Worm (Caenorhabditis elegans) whole organism, L4 larva: ENCODE measurements around the gene srab-20.
A peak's percentile ranks its signal among the peaks of the same experiment; 100 is the strongest.

Experiments used
- F44E2.7 ChIP-seq: fragments of 200-800 bp; sonication (Bioruptor generic); IDR thresholded peaks from 2 replicates; pipeline ENCODE4 v2.1.2; 2022; ENCODE audit warnings: missing genetic modification characterization, missing compliant biosample characterization
- T26A8.4 ChIP-seq: fragments of 200-800 bp; sonication (Bioruptor generic); IDR thresholded peaks from 2 replicates; pipeline ENCODE4 v1.3.6; 2022; ENCODE audit warnings: missing genetic modification characterization, missing compliant biosample characterization
- aha-1 ChIP-seq: fragments of 150-350 bp; peaks from one replicate; lab custom pipeline; 2014; ENCODE audit warnings: missing biosample characterization, missing genetic modification characterization
- arid-1 ChIP-seq: fragments of 200-800 bp; sonication (Bioruptor generic); conservative IDR thresholded peaks from 2 replicates; pipeline ENCODE4 v1.3.6; 2022; ENCODE audit warnings: missing genetic modification reagents, missing genetic modification characterization, missing compliant biosample characterization
- attf-4 ChIP-seq: sonication (generic microtip); optimal IDR thresholded peaks from 3 replicates; lab custom pipeline; 2017; ENCODE audit warnings: missing biosample characterization, missing genetic modification characterization
- ceh-20 ChIP-seq: fragments of 200-800 bp; sonication (Bioruptor generic); IDR thresholded peaks from 2 replicates; pipeline ENCODE4 v1.3.6; 2022; ENCODE audit warnings: missing genetic modification reagents, missing genetic modification characterization, missing compliant biosample characterization
- ceh-32 ChIP-seq: sonication (generic microtip); optimal IDR thresholded peaks from 2 replicates; lab custom pipeline; 2016; ENCODE audit warnings: mild to moderate bottlenecking, missing genetic modification characterization, missing compliant biosample characterization; ENCODE audit not compliant: poor library complexity
- ceh-62 ChIP-seq: sonication (generic microtip); optimal IDR thresholded peaks from 2 replicates; lab custom pipeline; 2017; ENCODE audit warnings: missing biosample characterization, missing genetic modification characterization
- ctbp-1 ChIP-seq: fragments of 200-800 bp; sonication (Bioruptor generic); IDR thresholded peaks from 2 replicates; pipeline ENCODE4 v1.3.6; 2022; ENCODE audit warnings: missing genetic modification reagents, missing genetic modification characterization, missing compliant biosample characterization
- daf-12 ChIP-seq: fragments of 150-350 bp; optimal IDR thresholded peaks from 2 replicates; lab custom pipeline; 2014; ENCODE audit warnings: missing biosample characterization, missing genetic modification reagents, missing genetic modification characterization
- daf-16 ChIP-seq, 3 experiments: sonication (generic microtip); optimal IDR thresholded peaks; 2 replicates each; lab custom pipeline; 2016 to 2017; ENCODE audit warnings: missing genetic modification characterization in 3 of 3, missing genetic modification reagents in 3 of 3, mild to moderate bottlenecking in 2 of 3, missing compliant biosample characterization in 2 of 3, missing biosample characterization in 1 of 3, moderate library complexity in 1 of 3
- dmd-6 ChIP-seq: fragments of 200-800 bp; sonication (Bioruptor generic); IDR thresholded peaks from 2 replicates; pipeline ENCODE4 v1.3.6; 2022; ENCODE audit warnings: missing genetic modification reagents, missing genetic modification characterization, missing compliant biosample characterization
- duxl-1 ChIP-seq: sonication (generic microtip); optimal IDR thresholded peaks from 2 replicates; lab custom pipeline; 2016; ENCODE audit warnings: mild to moderate bottlenecking, missing genetic modification characterization, moderate library complexity, missing compliant biosample characterization; ENCODE audit not compliant: poor library complexity
- dve-1 ChIP-seq: sonication (generic microtip); optimal IDR thresholded peaks from 2 replicates; lab custom pipeline; 2017; ENCODE audit warnings: antibody characterized with exemption, mild to moderate bottlenecking, missing genetic modification characterization, missing compliant biosample characterization; ENCODE audit not compliant: insufficient read depth
- hlh-11 ChIP-seq: fragments of 200-800 bp; sonication (Bioruptor generic); optimal IDR thresholded peaks from 2 replicates; lab custom pipeline; 2018; ENCODE audit warnings: mild to moderate bottlenecking, missing genetic modification characterization, missing compliant biosample characterization
- hlh-30 ChIP-seq: sonication (generic microtip); optimal IDR thresholded peaks from 2 replicates; lab custom pipeline; 2017; ENCODE audit warnings: antibody characterized with exemption, mild to moderate bottlenecking, missing genetic modification characterization, missing compliant biosample characterization; ENCODE audit not compliant: insufficient read depth
- hmg-1.1 ChIP-seq: fragments of 200-800 bp; sonication (Bioruptor generic); IDR thresholded peaks from 2 replicates; pipeline ENCODE4 v1.3.6; 2022; ENCODE audit warnings: missing genetic modification reagents, missing genetic modification characterization, missing compliant biosample characterization
- lin-1 ChIP-seq: fragments of 200-800 bp; sonication (Bioruptor generic); IDR thresholded peaks from 2 replicates; pipeline ENCODE4 v1.3.6; 2022; ENCODE audit warnings: missing genetic modification reagents, missing genetic modification characterization, missing compliant biosample characterization
- lin-29 ChIP-seq: fragments of 200-800 bp; sonication (Bioruptor generic); IDR thresholded peaks from 2 replicates; pipeline ENCODE4 v1.3.6; 2022; ENCODE audit warnings: missing genetic modification reagents, missing genetic modification characterization, missing compliant biosample characterization
- lin-39 ChIP-seq: fragments of 150-350 bp; optimal IDR thresholded peaks from 2 replicates; lab custom pipeline; 2014; ENCODE audit warnings: missing biosample characterization, missing genetic modification reagents, missing genetic modification characterization
- lir-3 ChIP-seq: sonication (generic microtip); optimal IDR thresholded peaks from 2 replicates; lab custom pipeline; 2016; ENCODE audit warnings: mild to moderate bottlenecking, missing genetic modification characterization, missing compliant biosample characterization
- mdl-1 ChIP-seq, 2 experiments: fragments of 150-350 bp in 1 of 2; sonication (generic microtip) in 1 of 2; optimal IDR thresholded peaks; 2 replicates each; lab custom pipeline; 2014 to 2017; ENCODE audit warnings: missing biosample characterization in 2 of 2, missing genetic modification characterization in 2 of 2
- mdt-29 ChIP-seq: fragments of 200-800 bp; sonication (Bioruptor generic); IDR thresholded peaks from 2 replicates; pipeline ENCODE4 v1.3.6; 2022; ENCODE audit warnings: missing genetic modification reagents, missing genetic modification characterization, missing compliant biosample characterization
- mep-1 ChIP-seq: fragments of 150-350 bp; sonication (generic microtip); optimal IDR thresholded peaks from 3 replicates; lab custom pipeline; 2014; ENCODE audit warnings: missing biosample characterization, missing genetic modification characterization
- mes-2 ChIP-seq: sonication (generic microtip); optimal IDR thresholded peaks from 2 replicates; lab custom pipeline; 2016; ENCODE audit warnings: missing genotype, mild to moderate bottlenecking, missing genetic modification characterization, missing compliant biosample characterization; ENCODE audit not compliant: poor library complexity, severe bottlenecking
- mxl-3 ChIP-seq: fragments of 200-800 bp; sonication (Bioruptor generic); optimal IDR thresholded peaks from 2 replicates; lab custom pipeline; 2018; ENCODE audit warnings: mild to moderate bottlenecking, missing genetic modification characterization, missing compliant biosample characterization
- nhr-10 ChIP-seq: fragments of 150-350 bp; optimal IDR thresholded peaks from 2 replicates; lab custom pipeline; 2014; ENCODE audit warnings: missing biosample characterization, missing genetic modification characterization
- nhr-11 ChIP-seq: fragments of 150-350 bp; optimal IDR thresholded peaks from 2 replicates; lab custom pipeline; 2014; ENCODE audit warnings: missing biosample characterization, missing genetic modification characterization
- nhr-25 ChIP-seq: sonication (generic microtip); optimal IDR thresholded peaks from 2 replicates; lab custom pipeline; 2017; ENCODE audit warnings: missing genetic modification characterization, mild to moderate bottlenecking, missing compliant biosample characterization, antibody characterized with exemption, moderate library complexity, borderline replicate concordance; ENCODE audit not compliant: insufficient read depth
- nhr-28 ChIP-seq: fragments of 150-350 bp; optimal IDR thresholded peaks from 2 replicates; lab custom pipeline; 2014; ENCODE audit warnings: missing biosample characterization, missing genetic modification characterization
- nhr-41 ChIP-seq: fragments of 200-800 bp; sonication (Bioruptor generic); IDR thresholded peaks from 2 replicates; pipeline ENCODE4 v1.3.6; 2022; ENCODE audit warnings: missing genetic modification reagents, missing genetic modification characterization, missing compliant biosample characterization
- nhr-48 ChIP-seq: sonication (generic microtip); optimal IDR thresholded peaks from 2 replicates; lab custom pipeline; 2016; ENCODE audit warnings: mild to moderate bottlenecking, missing genetic modification characterization, missing compliant biosample characterization
- nhr-6 ChIP-seq: fragments of 150-350 bp; optimal IDR thresholded peaks from 2 replicates; lab custom pipeline; 2014; ENCODE audit warnings: missing biosample characterization, missing genetic modification characterization
- nhr-77 ChIP-seq: fragments of 150-350 bp; optimal IDR thresholded peaks from 2 replicates; lab custom pipeline; 2014; ENCODE audit warnings: missing biosample characterization, missing genetic modification characterization
- pha-4 ChIP-seq, 2 experiments: fragments of 150-350 bp in 1 of 2; fragments of 200-800 bp in 1 of 2; sonication (Bioruptor generic) in 1 of 2; IDR thresholded peaks in 1 of 2; optimal IDR thresholded peaks in 1 of 2; 2 replicates each; pipeline versions ENCODE4 v1.3.6 to Lab custom; 2014 to 2022; ENCODE audit warnings: missing genetic modification characterization in 2 of 2, missing genetic modification reagents in 2 of 2, missing biosample characterization in 1 of 2, missing compliant biosample characterization in 1 of 2
- php-3 ChIP-seq: fragments of 200-800 bp; sonication (Bioruptor generic); IDR thresholded peaks from 2 replicates; pipeline ENCODE4 v1.3.6; 2022; ENCODE audit warnings: missing genetic modification reagents, missing genetic modification characterization, missing compliant biosample characterization
- pqm-1 ChIP-seq: sonication (generic microtip); optimal IDR thresholded peaks from 2 replicates; lab custom pipeline; 2017; ENCODE audit warnings: missing biosample characterization, missing genetic modification characterization
- sdz-12 ChIP-seq: fragments of 200-800 bp; sonication (Bioruptor generic); optimal IDR thresholded peaks from 2 replicates; lab custom pipeline; 2018; ENCODE audit warnings: mild to moderate bottlenecking, missing genetic modification characterization, missing compliant biosample characterization
- set-16 ChIP-seq: fragments of 200-800 bp; sonication (Bioruptor generic); IDR thresholded peaks from 2 replicates; pipeline ENCODE4 v1.3.6; 2022; ENCODE audit warnings: missing genetic modification reagents, missing genetic modification characterization, missing compliant biosample characterization
- skn-1 ChIP-seq: fragments of 150-350 bp; optimal IDR thresholded peaks from 2 replicates; lab custom pipeline; 2014; ENCODE audit warnings: missing biosample characterization, missing genetic modification characterization
- spr-1 ChIP-seq: sonication (generic microtip); optimal IDR thresholded peaks from 2 replicates; lab custom pipeline; 2016; ENCODE audit warnings: mild to moderate bottlenecking, missing genetic modification characterization, missing compliant biosample characterization
- unc-130 ChIP-seq: sonication (generic microtip); optimal IDR thresholded peaks from 2 replicates; lab custom pipeline; 2016; ENCODE audit warnings: missing genetic modification reagents, missing genetic modification characterization, missing compliant biosample characterization
- unc-39 ChIP-seq: sonication (generic microtip); optimal IDR thresholded peaks from 2 replicates; lab custom pipeline; 2017; ENCODE audit warnings: missing biosample characterization, missing genetic modification characterization
- zfp-2 ChIP-seq: sonication (generic microtip); optimal IDR thresholded peaks from 2 replicates; lab custom pipeline; 2016; ENCODE audit warnings: mild to moderate bottlenecking, missing genetic modification characterization, missing compliant biosample characterization

Gene srab-20

ce11 chrV:3428697-3429096, at the start of gene srab-20:
srab-20 (plus strand) TSS chrV:3428997.
- no peak for TF ChIP-seq zfp-2 (tag; lab: Kevin White, UChicago)
- TF ChIP-seq nhr-11 (tag; lab: Kevin White, UChicago): no peak
- no peak for TF ChIP-seq ceh-32 (tag; lab: Kevin White, UChicago)
- no peak for TF ChIP-seq ceh-62 (tag; lab: Kevin White, UChicago)
- no peak for TF ChIP-seq lin-29 (GFP tag; lab: Robert Waterston, UW)
- no peak for TF ChIP-seq mes-2
- TF ChIP-seq daf-12: no peak
- TF ChIP-seq mdt-29: no peak
- no peak for TF ChIP-seq set-16 (GFP tag; lab: Robert Waterston, UW)
- TF ChIP-seq unc-130 (GFP tag; lab: Kevin White, UChicago): no peak
- TF ChIP-seq nhr-25 (tag; lab: Kevin White, UChicago): no peak
- TF ChIP-seq arid-1: no peak
- no peak for TF ChIP-seq sdz-12 (GFP tag; lab: Kevin White, UChicago)
- TF ChIP-seq, all 104 proteins: peak for 0

DNA sequence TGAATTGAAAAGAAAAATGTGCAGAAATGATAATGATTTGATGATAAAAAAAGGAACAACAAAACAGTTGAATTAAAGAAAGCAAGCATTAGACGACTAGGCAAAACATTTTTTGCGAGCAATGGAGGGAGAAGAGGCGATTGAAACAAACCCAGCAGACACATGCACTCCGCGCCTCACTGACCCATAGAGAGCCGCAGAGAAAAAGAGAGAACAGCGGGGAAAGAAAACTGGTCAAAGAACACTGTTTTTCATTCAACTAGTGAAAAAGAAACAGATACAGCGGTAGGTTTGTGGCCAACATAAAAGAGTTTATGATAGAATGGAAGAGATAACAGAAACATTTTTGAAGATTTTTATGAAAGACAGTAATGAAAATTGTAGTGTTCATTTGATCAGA, 40.5 kb upstream of the srab-20 start:
- TF ChIP-seq hmg-1.1 (GFP tag; lab: Robert Waterston, UW) (peak; percentile 42; the same call in 1 of the 2 replicates), dmd-6 (GFP tag; lab: Robert Waterston, UW) (peak; percentile 81), T26A8.4 (GFP tag; lab: Robert Waterston, UW) (no peak), ceh-62 (tag; lab: Kevin White, UChicago) (no peak), php-3 (GFP tag; lab: Robert Waterston, UW) (0 out of 2 replicates have a peak, but pooled peaks have one; percentile 42), ctbp-1 (no peak), spr-1 (no peak), unc-39 (tag; lab: Kevin White, UChicago) (no peak), lir-3 (tag; lab: Kevin White, UChicago) (no peak), nhr-77 (tag; lab: Kevin White, UChicago) (peak; percentile 54), duxl-1 (tag; lab: Kevin White, UChicago) (peak; percentile 21), dve-1 (no peak), mxl-3 (GFP tag; lab: Kevin White, UChicago) (peak; percentile 59), daf-16 (GFP tag; optimal IDR thresholded peaks at IDR 0.05; lab: Kevin White, UChicago) (peak in 1 of 2 experiments; percentile 36), daf-16 (tag; optimal IDR thresholded peaks at IDR 0.05; lab: Kevin White, UChicago) (peak; percentile 63), ceh-32 (tag; lab: Kevin White, UChicago) (no peak), lin-39 (tag; lab: Kevin White, UChicago) (no peak), nhr-10 (tag; lab: Kevin White, UChicago) (no peak), pqm-1 (peak; percentile 1), nhr-28 (tag; lab: Kevin White, UChicago) (peak; percentile 90), nhr-41 (no peak), mdl-1 (tag; optimal IDR thresholded peaks at IDR 0.05; lab: Kevin White, UChicago) (peak; percentile 62 to 73), mes-2 (peak; percentile 40), nhr-48 (peak; percentile 82), attf-4 (no peak), skn-1 (tag; lab: Kevin White, UChicago) (no peak), nhr-6 (no peak), hlh-11 (tag; lab: Kevin White, UChicago) (peak; percentile 82), lin-1 (GFP tag; lab: Robert Waterston, UW) (peak; percentile 25; the same call in 1 of the 2 replicates), hlh-30 (tag; lab: Kevin White, UChicago) (peak; percentile 57), ceh-20 (GFP tag; lab: Robert Waterston, UW) (no peak), F44E2.7 (GFP tag; lab: Robert Waterston, UW) (no peak), aha-1 (tag; lab: Kevin White, UChicago) (no peak), mep-1 (tag; lab: Kevin White, UChicago) (no peak), pha-4 (GFP tag; IDR thresholded peaks at IDR 0.05; lab: Robert Waterston, UW) (no peak), pha-4 (tag; optimal IDR thresholded peaks at IDR 0.05; lab: Kevin White, UChicago) (peak; percentile 40)
